Worm (Caenorhabditis elegans): ENCODE results near the gene rnp-4.

DNA sequence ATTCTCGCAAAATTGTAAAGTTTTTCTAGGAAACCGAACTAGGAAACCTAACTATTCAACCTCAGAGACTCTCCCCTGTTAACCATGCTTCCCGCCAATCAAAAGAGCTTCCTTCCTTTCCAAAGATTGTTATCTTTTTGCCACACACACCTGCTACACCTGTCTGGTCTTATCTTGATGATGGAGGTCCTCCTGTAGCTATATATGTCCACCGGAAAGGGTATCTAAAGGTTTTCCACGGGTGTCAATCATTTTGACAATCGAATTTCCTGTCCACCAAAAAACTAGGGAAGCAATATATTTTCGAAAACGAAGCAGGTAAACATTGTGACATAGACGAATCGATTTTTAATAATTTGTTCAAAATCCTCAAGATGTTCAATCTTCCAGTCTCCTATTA lies 47.7 kb downstream of the rnp-4 start:
- TF ChIP-seq nhr-237 (tag; optimal IDR thresholded peaks at IDR 0.05): no peak
- no peak for TF ChIP-seq snpc-4 (tag; optimal IDR thresholded peaks at IDR 0.05)
- TF ChIP-seq unc-62 (GFP tag; optimal IDR thresholded peaks at IDR 0.05): peak; percentile 82
- no peak for TF ChIP-seq unc-39 (tag; optimal IDR thresholded peaks at IDR 0.05)
- no peak for TF ChIP-seq nhr-12 (tag; optimal IDR thresholded peaks at IDR 0.05)
- TF ChIP-seq nhr-28 (tag; optimal IDR thresholded peaks at IDR 0.05): no peak
- no peak for TF ChIP-seq ztf-11 (tag; optimal IDR thresholded peaks at IDR 0.05)
- TF ChIP-seq blmp-1 (tag; optimal IDR thresholded peaks at IDR 0.05): no peak

Measured in whole organism, mixed stage, embryonic.